Fruit fly (Drosophila melanogaster) whole organism, larva: ENCODE data around the gene CG11686.
A peak's percentile ranks its signal among the peaks of the same experiment; 100 is the strongest.

Experiments used
- noc ChIP-seq: fragments of 200-800 bp; sonication (Bioruptor generic); optimal IDR thresholded peaks from 3 replicates; lab custom pipeline; 2019; ENCODE audit warnings: missing biosample characterization, mild to moderate bottlenecking, missing genetic modification characterization, moderate library complexity

Gene CG11686

DNA sequence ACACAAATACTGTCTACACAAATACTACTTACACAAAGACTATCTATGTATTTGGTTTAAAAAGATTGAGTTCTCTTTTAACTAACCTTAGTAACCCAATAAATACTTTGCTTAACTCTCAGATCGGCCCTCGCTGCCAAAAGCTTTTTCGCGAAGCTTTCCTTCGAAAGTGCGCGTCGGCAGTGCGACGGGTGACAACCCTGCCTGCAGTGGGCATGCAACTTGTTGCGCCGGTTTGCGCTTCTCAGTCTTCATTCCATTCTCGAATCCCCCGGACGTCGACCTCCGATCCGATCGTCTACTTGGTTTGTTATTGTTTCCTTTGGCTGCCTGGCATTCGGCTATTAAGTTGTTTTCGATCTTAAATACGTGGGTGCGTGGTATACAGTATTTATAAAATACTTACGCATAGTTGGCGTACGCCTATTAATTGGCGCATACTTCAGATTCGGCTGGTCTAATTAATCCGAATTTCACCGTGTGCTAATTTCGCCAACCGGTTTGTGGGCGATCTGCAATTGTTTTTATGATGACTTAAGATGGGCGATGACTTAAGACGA, at the start of gene CG11686:
Gene CG11686, plus strand, starts transcription at position 243 of the 560 bp plus-strand sequence.
- no peak for TF ChIP-seq noc (tag; lab: Kevin White, UChicago)

DNA sequence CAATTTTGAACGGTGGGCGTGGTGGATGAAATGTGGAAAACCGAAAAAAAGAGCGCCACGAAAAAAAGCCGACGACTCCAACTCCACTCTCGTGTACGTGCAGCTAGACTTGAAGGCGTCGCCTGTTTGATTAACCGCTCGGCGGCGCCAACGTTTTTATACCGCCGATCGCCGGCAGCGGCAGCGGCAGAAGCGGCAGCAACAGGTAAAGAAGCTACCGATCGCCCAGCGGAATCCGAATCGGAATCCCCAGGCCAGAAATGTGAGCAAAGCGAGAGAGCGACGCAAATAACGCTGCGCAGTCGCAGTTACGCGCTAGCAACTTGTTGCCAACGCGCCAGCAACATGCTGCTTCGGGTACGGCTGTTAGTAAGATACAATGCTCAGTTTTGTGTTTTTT, 45.8 kb upstream of the CG11686 start, which contains the start of gene CG8483:
Gene CG8483, minus strand, starts transcription at position 119 of the 400 bp plus-strand sequence.
- TF ChIP-seq noc (tag; lab: Kevin White, UChicago): no peak

DNA sequence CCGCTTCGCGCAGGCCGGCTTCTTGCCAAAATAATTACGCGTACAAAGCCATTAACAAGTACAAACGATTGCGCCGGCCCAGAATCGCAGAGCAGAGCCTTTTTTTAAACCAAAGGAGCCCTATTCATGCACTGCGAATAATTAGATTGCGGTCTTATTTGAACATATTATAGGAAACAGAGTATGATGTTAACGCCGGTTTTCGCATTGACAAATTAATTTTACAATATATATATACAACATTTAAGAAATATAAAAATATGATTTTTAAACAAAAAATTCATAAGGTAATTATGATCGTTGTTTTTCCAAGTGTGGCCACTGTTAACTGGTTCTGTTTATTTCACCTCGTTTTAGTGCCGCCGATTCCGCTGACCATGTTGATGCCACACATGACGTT, 45.1 kb upstream of the CG11686 start:
- no peak for TF ChIP-seq noc (tag; lab: Kevin White, UChicago)

DNA sequence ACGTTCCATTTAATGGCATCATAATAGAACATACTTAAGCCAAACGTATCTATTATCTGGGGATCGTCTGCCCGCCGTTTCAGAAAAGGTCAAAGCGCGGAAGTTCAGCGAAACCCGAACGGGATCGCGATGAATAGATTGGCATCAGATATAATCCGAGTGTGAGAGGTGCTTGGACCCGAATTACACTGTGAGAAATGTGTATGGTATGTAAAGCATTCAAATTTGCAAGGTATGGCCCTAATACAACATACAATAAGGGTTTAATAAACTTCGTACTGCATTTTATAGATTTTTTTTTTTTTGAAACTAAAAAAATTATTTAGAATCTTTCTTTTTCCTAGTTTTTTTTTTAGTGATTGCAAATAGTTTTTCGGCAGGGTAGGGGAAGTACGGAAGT, 41.4 kb upstream of the CG11686 start:
- TF ChIP-seq noc (tag; lab: Kevin White, UChicago): no peak

DNA sequence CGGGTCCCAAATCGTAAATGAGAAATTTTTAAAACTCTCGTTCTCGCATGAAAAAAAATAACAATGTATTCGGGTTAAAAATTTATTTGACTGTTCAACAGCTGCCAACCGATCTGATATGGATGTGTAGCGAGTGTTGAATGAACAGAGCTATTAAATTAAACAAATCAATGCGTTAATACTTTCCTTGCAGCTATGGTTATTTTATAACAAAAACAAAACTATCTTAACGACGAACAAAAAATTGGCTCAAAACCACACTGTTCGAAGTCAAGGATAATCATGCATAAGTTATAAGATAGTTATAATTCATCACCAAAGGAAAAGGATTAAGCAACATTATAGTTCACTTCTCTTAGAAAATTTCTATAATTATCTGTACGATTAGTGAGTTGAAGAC, 39.7 kb upstream of the CG11686 start, which contains the start of gene CG8476:
Gene CG8476, minus strand, starts transcription at position 101 of the 400 bp plus-strand sequence.
- TF ChIP-seq noc (tag; lab: Kevin White, UChicago): no peak

DNA sequence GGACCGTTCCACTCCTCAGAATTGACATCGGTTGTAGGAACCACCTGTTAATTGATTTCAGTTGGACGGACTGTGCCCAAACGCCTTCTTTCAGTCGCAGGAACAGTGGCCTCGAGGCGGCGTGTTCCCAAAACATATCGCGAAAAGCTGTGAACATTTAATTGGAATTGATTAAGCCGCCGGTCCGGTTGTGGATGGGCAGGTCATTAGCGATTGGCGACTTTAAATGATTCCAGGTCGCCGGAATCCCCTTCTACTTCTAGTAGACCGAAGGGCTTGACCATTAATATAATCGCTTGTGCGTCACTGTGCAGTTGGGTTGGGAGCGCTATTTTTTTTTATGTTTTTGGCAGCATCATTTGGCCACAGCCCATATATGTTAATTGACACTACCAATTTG, 38.3 kb upstream of the CG11686 start:
- TF ChIP-seq noc (tag; lab: Kevin White, UChicago): peak; percentile 51

DNA sequence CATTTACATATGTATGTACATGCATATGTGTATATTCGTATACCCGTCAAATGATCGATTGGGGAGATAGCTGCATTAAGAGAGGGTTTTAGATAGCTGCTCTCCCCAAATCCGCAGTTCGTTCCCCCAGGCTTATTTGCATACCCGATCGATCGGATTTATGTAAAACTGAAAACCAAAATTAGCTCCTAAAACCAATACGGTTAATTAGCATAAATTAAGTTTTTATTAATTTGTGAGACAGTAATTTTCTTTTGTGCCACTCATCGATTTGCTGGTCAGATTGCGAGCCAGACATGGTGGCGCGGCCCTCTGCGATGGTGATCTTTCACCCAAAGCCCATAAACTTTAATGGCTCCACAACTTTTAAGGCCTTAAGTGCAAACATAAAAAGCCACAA, 29.0 kb upstream of the CG11686 start:
- no peak for TF ChIP-seq noc (tag; lab: Kevin White, UChicago)

DNA sequence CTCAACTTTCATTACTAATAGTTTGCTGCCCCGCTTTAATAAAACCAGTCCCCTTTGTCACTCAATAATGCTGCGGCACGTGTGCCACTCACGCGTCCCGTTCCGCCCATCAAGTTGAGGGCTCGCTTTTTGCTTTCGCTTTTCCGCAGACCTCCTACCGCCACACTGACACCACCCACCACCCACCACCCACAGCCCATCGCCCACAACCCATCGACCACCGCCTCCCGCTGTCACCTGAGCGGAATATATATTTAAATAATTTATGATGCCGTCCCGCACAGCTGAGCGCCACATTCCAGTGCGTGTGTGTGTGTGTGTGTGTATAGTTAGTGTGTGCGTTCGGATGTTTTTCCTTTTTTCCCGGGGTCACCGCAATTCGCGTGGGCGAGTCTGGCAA, 18.4 kb upstream of the CG11686 start:
- TF ChIP-seq noc (tag; lab: Kevin White, UChicago): no peak

DNA sequence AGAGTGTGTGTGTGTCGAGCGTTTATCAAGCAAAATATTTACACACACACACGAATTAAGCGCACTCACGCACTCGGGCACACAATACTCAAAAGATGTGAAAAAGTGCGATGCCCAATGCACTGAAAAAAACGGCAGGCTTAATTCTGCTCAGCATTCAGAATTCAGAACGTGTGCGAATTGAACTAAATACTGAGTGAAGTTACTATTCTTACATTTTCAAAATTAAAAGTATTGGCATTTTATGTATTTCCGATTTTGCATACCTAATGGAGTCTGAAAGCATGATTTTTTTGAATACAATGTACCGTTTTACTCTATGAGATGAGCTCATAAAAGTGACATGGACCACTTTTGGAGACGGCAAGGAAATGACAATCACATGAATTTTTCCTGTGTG, 3.0 kb upstream of the CG11686 start:
- no peak for TF ChIP-seq noc (tag; lab: Kevin White, UChicago)

DNA sequence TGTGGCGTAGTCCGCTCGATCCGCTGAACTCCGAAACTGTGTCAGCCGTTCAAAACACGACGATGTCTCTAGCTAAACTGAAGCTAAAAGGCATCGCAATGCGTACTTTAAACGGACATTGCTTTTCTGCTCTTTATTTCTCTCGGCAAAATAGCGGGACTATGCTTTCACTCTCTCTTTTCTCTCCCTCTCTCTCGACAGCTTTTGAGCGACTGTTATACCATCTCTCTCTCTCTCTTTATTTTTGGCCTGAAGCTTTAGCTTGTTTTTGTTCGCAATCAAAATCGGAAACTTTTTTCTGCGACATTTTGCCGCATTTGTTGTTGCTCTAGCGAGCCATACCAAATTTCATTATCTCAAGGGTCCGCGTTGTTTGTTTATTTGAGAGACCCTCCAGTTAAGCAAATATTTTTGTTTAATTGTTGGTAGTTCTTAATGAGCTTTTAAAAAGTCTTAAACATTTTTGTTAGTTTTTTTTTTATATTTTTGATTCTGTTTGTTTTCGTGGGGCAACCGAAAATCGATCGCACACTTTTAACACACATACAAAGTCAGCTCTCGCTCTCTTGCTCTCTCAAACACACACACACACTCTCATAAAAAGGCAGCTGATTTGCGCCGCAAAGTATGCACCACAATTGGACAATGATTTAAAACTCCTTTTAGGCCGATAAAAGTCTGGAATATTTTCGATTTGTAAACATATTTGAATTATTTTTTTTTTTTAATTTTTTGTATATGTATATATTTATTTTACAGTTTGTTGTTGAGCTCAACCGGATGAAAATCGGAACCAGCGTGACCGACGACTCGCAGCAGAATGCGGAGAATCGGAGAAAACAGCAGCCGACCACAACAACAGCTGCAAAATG, 1.2 kb upstream of the CG11686 start, which contains the start of gene Ace:
Gene Ace, minus strand, starts transcription at position 822 of the 872 bp plus-strand sequence.
- TF ChIP-seq noc (tag; lab: Kevin White, UChicago): no peak

DNA sequence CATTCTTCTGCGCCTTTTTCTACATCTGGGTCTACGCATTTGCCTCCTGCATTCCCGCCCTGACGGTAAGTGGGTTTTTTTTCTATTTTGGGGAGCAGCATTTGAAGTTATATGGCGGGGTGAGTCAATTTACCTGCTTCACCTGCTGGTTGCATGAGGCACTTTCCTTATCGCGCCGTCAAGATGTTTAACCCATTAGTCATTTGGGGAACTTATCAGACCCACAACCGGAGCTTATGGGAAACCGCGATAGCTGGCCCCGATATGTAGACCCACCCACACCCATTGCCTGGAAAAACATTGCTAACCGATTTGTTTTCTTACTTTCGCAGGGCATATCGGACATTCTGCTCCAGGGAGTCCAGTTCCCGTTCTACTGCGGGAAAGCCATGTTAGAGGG, 1.6 kb downstream of the CG11686 start:
- TF ChIP-seq noc (tag; lab: Kevin White, UChicago): no peak

DNA sequence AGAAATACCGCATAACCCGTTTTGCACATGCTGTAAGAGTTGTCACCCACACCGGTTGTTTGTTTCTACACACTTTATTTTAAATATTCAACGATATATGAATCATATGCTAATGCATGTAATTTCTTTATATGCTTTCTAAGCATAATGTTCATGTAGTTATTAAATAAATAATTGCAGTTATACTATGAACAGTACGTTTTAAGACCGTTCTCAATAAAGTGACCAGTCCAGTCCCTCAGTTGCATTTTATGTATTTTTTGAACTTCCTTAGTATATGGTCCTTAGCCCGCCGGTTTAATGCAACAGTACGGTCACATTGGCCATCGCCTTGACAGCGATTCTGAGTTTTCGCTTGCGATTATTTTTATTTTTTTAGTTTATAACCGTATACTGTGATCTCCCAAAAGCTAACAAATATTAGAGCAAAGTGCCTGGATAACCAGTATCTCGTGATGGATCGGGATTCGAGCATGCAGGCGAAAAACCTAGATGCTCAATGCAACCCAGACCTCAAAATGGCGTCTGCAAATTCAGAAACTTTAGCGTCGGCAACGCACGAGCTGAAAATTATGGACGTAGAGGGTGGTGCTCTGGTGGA, 4.0 kb downstream of the CG11686 start, which contains the start of gene Ravus:
Gene Ravus, minus strand, starts transcription at position 1 of the 601 bp plus-strand sequence.
- TF ChIP-seq noc (tag; lab: Kevin White, UChicago): peak; percentile 72

DNA sequence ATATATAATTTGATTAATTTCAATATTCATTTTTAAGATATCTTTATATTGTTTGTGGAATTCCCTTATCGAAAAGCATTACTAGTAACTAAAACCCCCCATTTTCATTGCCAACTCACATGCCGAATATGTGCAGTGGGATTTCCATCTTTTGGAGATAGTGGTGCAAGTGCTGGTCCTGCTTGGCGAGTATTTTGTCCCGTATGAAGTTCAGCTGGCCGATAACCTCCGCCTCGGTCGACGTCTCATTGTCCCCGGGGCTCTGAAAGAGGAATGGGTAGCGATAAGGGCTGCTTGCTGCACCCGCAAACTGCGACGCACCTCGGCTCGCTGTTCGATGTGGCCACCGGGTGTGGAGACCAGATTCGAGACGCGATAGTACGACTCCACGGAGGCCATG, 10.5 kb downstream of the CG11686 start:
- no peak for TF ChIP-seq noc (tag; lab: Kevin White, UChicago)

DNA sequence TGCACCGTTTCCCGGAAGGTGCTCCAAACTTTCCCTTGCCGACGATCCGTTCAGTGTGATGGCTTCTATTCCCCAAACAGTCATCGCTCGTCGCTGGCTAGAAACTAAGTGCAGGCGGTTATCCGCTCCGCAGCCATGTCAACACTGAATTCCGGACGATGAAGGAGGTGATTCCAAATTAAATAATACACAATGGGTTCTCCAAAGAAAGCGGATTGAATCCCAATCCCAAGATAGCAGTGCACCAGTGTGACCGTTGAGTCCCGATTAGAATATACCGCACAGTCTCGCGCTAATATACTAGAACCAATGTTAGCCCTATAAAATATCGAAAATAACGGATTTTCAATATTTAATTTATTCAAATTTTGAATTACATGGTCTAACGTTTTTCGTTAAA, 11.6 kb downstream of the CG11686 start, which contains the start of gene TBC1D5:
Gene TBC1D5, minus strand, starts transcription at position 254 of the 400 bp plus-strand sequence.
- TF ChIP-seq noc (tag; lab: Kevin White, UChicago): no peak

DNA sequence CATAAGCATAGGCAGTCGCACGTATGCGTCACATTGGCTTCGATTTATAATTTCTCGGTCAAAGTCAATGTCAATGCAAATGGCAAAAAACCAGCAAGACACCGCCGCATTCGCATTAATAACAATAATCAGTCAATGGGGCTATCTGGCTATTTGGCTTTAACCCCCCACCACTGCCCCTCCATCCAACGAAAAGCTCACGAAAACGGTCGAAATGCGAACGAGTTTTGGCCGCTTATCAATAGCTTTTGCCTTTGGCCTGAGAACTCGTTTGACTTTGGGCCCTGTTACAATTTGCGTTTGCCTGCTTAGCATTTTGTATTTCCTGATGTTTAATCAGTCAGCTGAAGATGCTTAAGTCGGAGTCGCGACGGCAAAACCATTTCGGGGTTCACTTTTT, 13.3 kb downstream of the CG11686 start:
- no peak for TF ChIP-seq noc (tag; lab: Kevin White, UChicago)

DNA sequence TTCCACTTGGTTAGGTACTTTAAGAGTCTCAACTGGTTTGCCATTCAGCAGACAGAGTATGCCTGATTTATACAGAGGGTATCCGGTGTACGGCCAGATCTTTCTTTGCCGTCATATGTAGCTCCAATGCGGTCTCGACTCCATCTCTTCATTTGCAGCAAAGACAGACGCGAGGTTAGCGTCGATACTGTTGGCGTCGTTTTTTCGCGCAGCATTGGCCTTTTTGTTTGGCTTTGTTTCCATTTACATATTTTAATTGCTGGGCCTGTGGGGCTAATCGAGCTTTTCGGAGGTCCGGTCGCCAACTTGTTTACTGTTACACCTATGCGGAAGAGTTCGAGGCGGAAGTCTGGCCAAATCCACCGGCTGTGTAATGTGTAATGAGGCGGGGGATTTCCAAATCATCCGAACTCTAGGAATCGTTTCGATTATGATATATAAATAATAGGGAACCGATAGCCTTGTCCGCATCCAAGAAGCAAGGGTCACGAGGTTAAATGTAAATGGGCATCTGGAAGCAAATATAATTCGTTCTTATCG, 14.2 kb downstream of the CG11686 start:
- no peak for TF ChIP-seq noc (tag; lab: Kevin White, UChicago)
